Fruit fly (Drosophila melanogaster) whole organism, embryonic: Measurements from ENCODE around the gene CkIIalpha-i3.

Experiments used
- ATbp ChIP-seq: fragments of 200-800 bp; sonication (Bioruptor generic); optimal IDR thresholded peaks from 2 replicates; lab custom pipeline; 2017; ENCODE audit warnings: missing biosample characterization, mild to moderate bottlenecking, missing genetic modification characterization, missing genetic modification reagents
- Atf-2 ChIP-seq: fragments of 200-800 bp; sonication (Bioruptor generic); optimal IDR thresholded peaks from 2 replicates; lab custom pipeline; 2016; ENCODE audit warnings: missing biosample characterization, missing genetic modification characterization
- Blimp-1 ChIP-seq: fragments of 200-800 bp; sonication (Bioruptor generic); optimal IDR thresholded peaks from 3 replicates; lab custom pipeline; 2018; ENCODE audit warnings: missing biosample characterization, missing genetic modification characterization, mild to moderate bottlenecking, moderate library complexity, missing genetic modification reagents
- CG11695 ChIP-seq: fragments of 200-800 bp; sonication (Bioruptor generic); IDR thresholded peaks from 3 replicates; pipeline ENCODE4 v1.3.6; 2022; ENCODE audit warnings: missing biosample characterization, missing genetic modification characterization
- CG12236 ChIP-seq: fragments of 200-800 bp; sonication (Bioruptor generic); optimal IDR thresholded peaks from 2 replicates; lab custom pipeline; 2016; ENCODE audit warnings: missing biosample characterization, missing genetic modification characterization
- CG13624 ChIP-seq: fragments of 200-800 bp; sonication (Bioruptor generic); optimal IDR thresholded peaks from 2 replicates; lab custom pipeline; 2016; ENCODE audit warnings: missing biosample characterization, missing genetic modification characterization
- CG16813 ChIP-seq: fragments of 200-800 bp; sonication (Bioruptor generic); IDR thresholded peaks from 3 replicates; pipeline ENCODE4 v1.3.6; 2022; ENCODE audit warnings: missing biosample characterization, missing genetic modification characterization; ENCODE audit not compliant: partially characterized antibody
- CG17802 ChIP-seq: fragments of 200-800 bp; sonication (Bioruptor generic); optimal IDR thresholded peaks from 2 replicates; lab custom pipeline; 2018; ENCODE audit warnings: missing biosample characterization, mild to moderate bottlenecking, missing genetic modification characterization, moderate library complexity
- CG18599 ChIP-seq: fragments of 200-800 bp; sonication (Bioruptor generic); optimal IDR thresholded peaks from 3 replicates; lab custom pipeline; 2017; ENCODE audit warnings: missing biosample characterization, missing genetic modification characterization, mild to moderate bottlenecking, moderate library complexity, missing genetic modification reagents
- CG18619 ChIP-seq: fragments of 200-800 bp; sonication (Bioruptor generic); optimal IDR thresholded peaks from 3 replicates; lab custom pipeline; 2017; ENCODE audit warnings: missing biosample characterization, mild to moderate bottlenecking, missing genetic modification characterization
- CG2678 ChIP-seq: fragments of 200-800 bp; sonication (Bioruptor generic); optimal IDR thresholded peaks from 3 replicates; lab custom pipeline; 2019; ENCODE audit warnings: missing biosample characterization, mild to moderate bottlenecking, missing genetic modification characterization, moderate library complexity
- CG2889 ChIP-seq: fragments of 200-800 bp; sonication (Bioruptor generic); IDR thresholded peaks from 3 replicates; pipeline ENCODE4 v1.3.6; 2022; ENCODE audit warnings: missing biosample characterization, missing genetic modification characterization
- CG3163 ChIP-seq: fragments of 200-800 bp; sonication (Bioruptor generic); optimal IDR thresholded peaks from 3 replicates; lab custom pipeline; 2016; ENCODE audit warnings: missing biosample characterization, missing genetic modification characterization
- CG34422 ChIP-seq: fragments of 200-800 bp; sonication (Bioruptor generic); IDR thresholded peaks from 3 replicates; pipeline ENCODE4 v1.3.6; 2022; ENCODE audit warnings: missing biosample characterization, missing genetic modification characterization
- CG6175 ChIP-seq: fragments of 200-800 bp; sonication (Bioruptor generic); IDR thresholded peaks from 3 replicates; pipeline ENCODE4 v1.3.6; 2022; ENCODE audit warnings: missing biosample characterization, missing genetic modification characterization
- CG6272 ChIP-seq: fragments of 200-800 bp; sonication (Bioruptor generic); IDR thresholded peaks from 2 replicates; pipeline ENCODE4 v1.3.6; 2022; ENCODE audit warnings: missing biosample characterization, missing genetic modification characterization
- CG7556 ChIP-seq: fragments of 200-800 bp; sonication (Bioruptor generic); optimal IDR thresholded peaks from 2 replicates; lab custom pipeline; 2017; ENCODE audit warnings: missing biosample characterization, mild to moderate bottlenecking, missing genetic modification characterization
- CG7786 ChIP-seq: fragments of 200-800 bp; sonication (Bioruptor generic); optimal IDR thresholded peaks from 2 replicates; lab custom pipeline; 2016; ENCODE audit warnings: missing biosample characterization, missing genetic modification characterization
- CG8388 ChIP-seq: fragments of 200-800 bp; sonication (Bioruptor generic); optimal IDR thresholded peaks from 2 replicates; lab custom pipeline; 2019; ENCODE audit warnings: missing biosample characterization, mild to moderate bottlenecking, missing genetic modification characterization, moderate library complexity
- Doc3 ChIP-seq: fragments of 200-800 bp; sonication (Bioruptor generic); IDR thresholded peaks from 3 replicates; pipeline ENCODE4 v1.3.6; 2022; ENCODE audit warnings: missing biosample characterization, missing genetic modification characterization; ENCODE audit not compliant: partially characterized antibody
- Ets97D ChIP-seq: fragments of 200-800 bp; sonication (Bioruptor generic); optimal IDR thresholded peaks from 3 replicates; lab custom pipeline; 2016; ENCODE audit warnings: missing biosample characterization, missing genetic modification characterization
- GATAe ChIP-seq: fragments of 200-800 bp; sonication (Bioruptor generic); conservative IDR thresholded peaks from 2 replicates; pipeline ENCODE4 v1.3.6; 2022; ENCODE audit warnings: missing biosample characterization, missing genetic modification characterization
- HHEX ChIP-seq: fragments of 200-800 bp; sonication (Bioruptor generic); optimal IDR thresholded peaks from 3 replicates; lab custom pipeline; 2017; ENCODE audit warnings: missing biosample characterization, mild to moderate bottlenecking, missing genetic modification characterization, missing genetic modification reagents
- HLH54F ChIP-seq: fragments of 200-800 bp; sonication (Bioruptor generic); optimal IDR thresholded peaks from 3 replicates; lab custom pipeline; 2016; ENCODE audit warnings: missing biosample characterization, missing genetic modification characterization
- Hr78 ChIP-seq, 2 experiments: fragments of 200-800 bp in 1 of 2; fragments of >200 bp in 1 of 2; sonication (Bioruptor generic) in 1 of 2; optimal IDR thresholded peaks; 2 replicates each; lab custom pipeline; 2017 to 2019; ENCODE audit warnings: missing biosample characterization in 2 of 2, missing genetic modification characterization in 2 of 2, mild to moderate bottlenecking in 1 of 2, moderate library complexity in 1 of 2
- Kr ChIP-seq: fragments of 200-800 bp; sonication (Bioruptor generic); optimal IDR thresholded peaks from 2 replicates; lab custom pipeline; 2017; ENCODE audit warnings: missing biosample characterization, mild to moderate bottlenecking, missing genetic modification characterization
- Lim3 ChIP-seq: fragments of 200-800 bp; sonication (Bioruptor generic); IDR thresholded peaks from 2 replicates; pipeline ENCODE4 v1.3.6; 2022; ENCODE audit warnings: missing biosample characterization, missing genetic modification characterization
- Rfx ChIP-seq: fragments of 200-800 bp; sonication (Bioruptor generic); IDR thresholded peaks from 2 replicates; pipeline ENCODE4 v1.3.6; 2022; ENCODE audit warnings: missing biosample characterization, missing genetic modification characterization
- Tbp ChIP-seq: fragments of >200 bp; optimal IDR thresholded peaks from 2 replicates; lab custom pipeline; 2018; ENCODE audit warnings: missing biosample characterization, missing genetic modification characterization
- ac ChIP-seq: fragments of 200-800 bp; sonication (Bioruptor generic); optimal IDR thresholded peaks from 3 replicates; lab custom pipeline; 2017; ENCODE audit warnings: missing biosample characterization, mild to moderate bottlenecking, missing genetic modification characterization
- ato ChIP-seq: fragments of 200-800 bp; sonication (Bioruptor generic); IDR thresholded peaks from 2 replicates; pipeline ENCODE4 v1.3.6; 2022; ENCODE audit warnings: missing biosample characterization, missing genetic modification characterization; ENCODE audit not compliant: partially characterized antibody
- bsh ChIP-seq, 2 experiments: fragments of 200-800 bp; sonication (Bioruptor generic); optimal IDR thresholded peaks; 2 replicates each; lab custom pipeline; 2017 to 2018; ENCODE audit warnings: mild to moderate bottlenecking in 2 of 2, missing biosample characterization in 2 of 2, missing genetic modification characterization in 2 of 2, moderate library complexity in 1 of 2
- cas ChIP-seq: fragments of 200-800 bp; sonication (Bioruptor generic); IDR thresholded peaks from 2 replicates; pipeline ENCODE4 v1.3.6; 2022; ENCODE audit warnings: missing biosample characterization, missing genetic modification characterization
- dmrt99B ChIP-seq: fragments of 200-800 bp; sonication (Bioruptor generic); optimal IDR thresholded peaks from 2 replicates; lab custom pipeline; 2018; ENCODE audit warnings: missing biosample characterization, mild to moderate bottlenecking, missing genetic modification characterization, moderate library complexity
- en ChIP-seq: fragments of 200-800 bp; sonication (Bioruptor generic); optimal IDR thresholded peaks from 2 replicates; lab custom pipeline; 2016; ENCODE audit warnings: missing biosample characterization, missing genetic modification characterization
- esg ChIP-seq: fragments of 200-800 bp; sonication (Bioruptor generic); conservative IDR thresholded peaks from 2 replicates; pipeline ENCODE4 v1.3.6; 2022; ENCODE audit warnings: missing biosample characterization, missing genetic modification characterization
- eve ChIP-seq, 2 experiments: fragments of >200 bp; optimal IDR thresholded peaks; 2 replicates each; lab custom pipeline; 2017; ENCODE audit warnings: missing biosample characterization in 2 of 2, missing genetic modification characterization in 2 of 2
- gfzf ChIP-seq: fragments of 200-800 bp; sonication (Bioruptor generic); optimal IDR thresholded peaks from 2 replicates; lab custom pipeline; 2016; ENCODE audit warnings: missing biosample characterization, mild to moderate bottlenecking, missing genetic modification characterization, moderate library complexity
- gt ChIP-seq: fragments of 200-800 bp; sonication (Bioruptor generic); IDR thresholded peaks from 2 replicates; pipeline ENCODE4 v1.3.6; 2022; ENCODE audit warnings: missing biosample characterization, missing genetic modification characterization
- lbe ChIP-seq: fragments of 200-800 bp; sonication (Bioruptor generic); optimal IDR thresholded peaks from 2 replicates; lab custom pipeline; 2016; ENCODE audit warnings: missing biosample characterization, mild to moderate bottlenecking, missing genetic modification characterization
- lmd ChIP-seq: fragments of 200-800 bp; sonication (Bioruptor generic); IDR thresholded peaks from 2 replicates; pipeline ENCODE4 v1.3.6; 2022; ENCODE audit warnings: missing biosample characterization, missing genetic modification characterization
- maf-S ChIP-seq: fragments of 200-800 bp; sonication (Bioruptor generic); optimal IDR thresholded peaks from 2 replicates; lab custom pipeline; 2016; ENCODE audit warnings: missing biosample characterization, missing genetic modification characterization
- nerfin-1 ChIP-seq: fragments of 200-800 bp; sonication (Bioruptor generic); optimal IDR thresholded peaks from 3 replicates; lab custom pipeline; 2019; ENCODE audit warnings: missing biosample characterization, mild to moderate bottlenecking, missing genetic modification characterization, moderate library complexity
- sc ChIP-seq, 3 experiments: fragments of >200 bp in 2 of 3; fragments of 200-800 bp in 1 of 3; sonication (Bioruptor generic) in 1 of 3; optimal IDR thresholded peaks; 2 replicates in 2 of 3; 3 replicates in 1 of 3; lab custom pipeline; 2017; ENCODE audit warnings: mild to moderate bottlenecking in 1 of 3, missing biosample characterization in 1 of 3, missing genetic modification characterization in 1 of 3, missing genetic modification reagents in 1 of 3
- sd ChIP-seq: fragments of 200-800 bp; sonication (Bioruptor generic); optimal IDR thresholded peaks from 3 replicates; lab custom pipeline; 2018; ENCODE audit warnings: missing biosample characterization, mild to moderate bottlenecking, missing genetic modification characterization, moderate library complexity
- sens ChIP-seq: fragments of 200-800 bp; sonication (Bioruptor generic); peaks from one replicate; lab custom pipeline; 2016; ENCODE audit warnings: missing biosample characterization, missing genetic modification characterization
- toy ChIP-seq: fragments of 200-800 bp; sonication (Bioruptor generic); IDR thresholded peaks from 2 replicates; pipeline ENCODE4 v1.3.6; 2022; ENCODE audit warnings: missing biosample characterization, missing genetic modification characterization
- vvl ChIP-seq: fragments of 200-800 bp; sonication (Bioruptor generic); IDR thresholded peaks from 2 replicates; pipeline ENCODE4 v1.3.6; 2022; ENCODE audit warnings: missing biosample characterization, missing genetic modification characterization
- wor ChIP-seq: fragments of 200-800 bp; sonication (Bioruptor generic); IDR thresholded peaks from 2 replicates; pipeline ENCODE4 v1.3.6; 2022; ENCODE audit warnings: missing biosample characterization, missing genetic modification characterization

CkIIalpha-i3 gene

DNA sequence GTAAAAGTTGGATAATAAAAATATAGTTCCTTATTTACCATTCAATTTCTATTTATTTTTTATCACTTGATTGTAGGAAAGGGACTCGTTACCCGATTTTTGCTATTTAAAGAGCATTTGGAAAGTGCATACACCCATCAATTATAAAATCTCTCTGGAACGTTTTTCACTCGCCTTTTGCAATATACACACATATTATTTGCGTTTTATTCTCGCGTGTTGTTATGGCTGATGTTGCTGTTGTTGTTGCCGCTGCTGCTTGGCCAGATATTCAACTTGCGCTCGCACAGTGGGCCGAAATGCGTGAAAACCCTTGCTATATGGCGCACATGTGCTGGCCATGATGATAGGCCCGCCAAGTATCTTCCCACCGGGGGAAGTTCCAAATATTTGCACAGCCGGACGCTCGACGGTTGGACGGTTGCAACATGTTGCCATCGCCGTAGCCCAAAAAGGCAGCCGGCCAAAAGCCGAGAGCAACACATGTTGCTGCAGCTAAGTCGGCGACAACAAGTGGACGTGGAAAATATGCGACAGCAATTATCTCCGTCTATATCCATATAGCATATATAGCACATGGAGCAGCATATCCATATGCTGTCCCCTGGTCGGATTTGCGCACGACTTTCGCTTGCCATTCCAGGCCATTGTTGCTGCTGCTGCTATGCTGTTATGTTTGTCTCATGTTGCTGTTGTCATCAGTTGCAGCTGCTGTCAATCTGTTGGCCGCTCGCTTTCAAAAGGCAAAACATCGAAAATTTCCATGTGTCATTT is 29.1 kb upstream of the CkIIalpha-i3 start (continued):
- TF ChIP-seq sd (tag; lab: Kevin White, UChicago) (no peak), Blimp-1 (GFP tag; lab: Kevin White, UChicago) (no peak), sc (optimal IDR thresholded peaks at IDR 0.05; lab: Kevin White, UChicago) (no peak), sc (GFP tag; optimal IDR thresholded peaks at IDR 0.05; lab: Kevin White, UChicago) (no peak), ato (GFP tag; lab: Robert Waterston, UW) (no peak), CG6175 (GFP tag; lab: Robert Waterston, UW) (no peak), lbe (GFP tag; lab: Kevin White, UChicago) (peak; percentile 39), wor (no peak), GATAe (no peak), Doc3 (GFP tag; lab: Robert Waterston, UW) (no peak), CG2889 (GFP tag; lab: Robert Waterston, UW) (no peak), en (GFP tag; lab: Kevin White, UChicago) (no peak), gfzf (GFP tag; lab: Kevin White, UChicago) (no peak), vvl (GFP tag; lab: Robert Waterston, UW) (0 out of 2 replicates have a peak, but pooled peaks have one; percentile 17), eve (GFP tag; optimal IDR thresholded peaks at IDR 0.05; lab: Kevin White, UChicago) (no peak), Kr (GFP tag; lab: Kevin White, UChicago) (no peak), Rfx (GFP tag; lab: Robert Waterston, UW) (no peak), dmrt99B (peak; percentile 12), CG7556 (GFP tag; lab: Kevin White, UChicago) (no peak), lmd (no peak), toy (GFP tag; lab: Robert Waterston, UW) (no peak), CG11695 (no peak), CG8388 (no peak), esg (GFP tag; lab: Robert Waterston, UW) (no peak), CG3163 (GFP tag; lab: Kevin White, UChicago) (no peak), sens (GFP tag; lab: Kevin White, UChicago) (peak; percentile 7), nerfin-1 (tag; lab: Kevin White, UChicago) (no peak), CG16813 (GFP tag; lab: Robert Waterston, UW) (no peak), Atf-2 (GFP tag; lab: Kevin White, UChicago) (peak; percentile 11), Tbp (GFP tag; lab: Kevin White, UChicago) (no peak), CG6272 (GFP tag; lab: Robert Waterston, UW) (no peak), CG13624 (no peak), HLH54F (GFP tag; lab: Kevin White, UChicago) (no peak), HHEX (peak; percentile 10), cas (GFP tag; lab: Robert Waterston, UW) (no peak), CG2678 (no peak), maf-S (GFP tag; lab: Kevin White, UChicago) (no peak), CG18599 (no peak), Hr78 (GFP tag; optimal IDR thresholded peaks at IDR 0.05; lab: Kevin White, UChicago) (no peak), CG34422 (GFP tag; lab: Robert Waterston, UW) (0 out of 3 replicates have a peak, but pooled peaks have one; percentile 24), bsh (GFP tag; optimal IDR thresholded peaks at IDR 0.05; lab: Kevin White, UChicago) (no peak), CG12236 (GFP tag; lab: Kevin White, UChicago) (no peak), ATbp (GFP tag; lab: Kevin White, UChicago) (no peak), CG17802 (tag; lab: Kevin White, UChicago) (no peak), gt (GFP tag; lab: Robert Waterston, UW) (no peak), ac (GFP tag; lab: Kevin White, UChicago) (no peak), CG7786 (GFP tag; lab: Kevin White, UChicago) (no peak), Ets97D (no peak), CG18619 (no peak), Lim3 (GFP tag; lab: Robert Waterston, UW) (no peak)
